Fruit fly (Drosophila melanogaster) S2 (cell line): ENCODE results near the gene bark.

ENCODE experiments used
- CG8478 ChIP-seq: fragments of >200 bp; optimal IDR thresholded peaks from 2 replicates; lab custom pipeline; 2018
- CTCF ChIP-seq, 2 experiments: fragments of >200 bp; optimal IDR thresholded peaks; 2 replicates each; lab custom pipeline; 2018

- TF ChIP-seq CTCF (optimal IDR thresholded peaks at IDR 0.05; lab: Kevin White, UChicago): no peak
- no peak for TF ChIP-seq CG8478 (lab: Kevin White, UChicago)
Measured at dm6 chr2L:3833924-3834323, 47.0 kb downstream of the bark start.
